Worm (Caenorhabditis elegans): ENCODE results near the gene F40F8.12.

ce11 chrII:11175347-11175746 is 45.7 kb downstream of the F40F8.12 start:
- TF ChIP-seq ztf-29 (GFP tag; IDR thresholded peaks at IDR 0.05) (no peak), tab-1 (GFP tag; IDR thresholded peaks at IDR 0.05) (no peak), cog-1 (tag; optimal IDR thresholded peaks at IDR 0.05) (no peak), ztf-23 (GFP tag; IDR thresholded peaks at IDR 0.05) (no peak), ref-1 (GFP tag; conservative IDR thresholded peaks at IDR 0.05) (no peak)

Data from whole organism, midembryonic.